Worm (Caenorhabditis elegans) whole organism, early embryonic: ENCODE results near the gene C46C2.3.

Experiments
- flt-1 ChIP-seq: fragments of 200-800 bp; sonication (Bioruptor generic); IDR thresholded peaks from 2 replicates; pipeline ENCODE4 v1.3.6; 2022; ENCODE audit warnings: missing genetic modification characterization, missing compliant biosample characterization
- tbx-37 ChIP-seq: fragments of 200-800 bp; sonication (Bioruptor generic); conservative IDR thresholded peaks from 2 replicates; pipeline ENCODE4 v1.3.6; 2022; ENCODE audit warnings: missing genetic modification reagents, missing genetic modification characterization, missing compliant biosample characterization

DNA sequence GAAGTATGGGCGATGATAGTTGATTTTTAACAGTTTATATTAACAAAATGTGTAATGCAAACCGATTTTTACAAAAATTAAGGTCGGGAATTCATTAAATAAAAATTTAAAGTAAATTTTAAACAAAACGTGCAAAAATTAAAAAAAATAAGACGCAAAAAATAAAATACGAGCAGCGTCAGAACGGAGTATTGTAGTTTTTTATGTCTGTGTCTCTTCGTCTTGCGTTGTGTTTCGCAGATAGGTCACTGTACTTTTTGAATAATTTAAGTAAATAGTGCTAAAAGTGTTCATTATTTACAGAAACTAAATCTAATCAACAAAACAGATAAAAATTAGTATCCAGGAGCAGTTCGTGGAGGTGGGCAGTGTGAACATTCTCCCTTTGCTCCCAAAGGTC lies 35.4 kb downstream of the C46C2.3 start:
- TF ChIP-seq flt-1 (GFP tag; lab: Robert Waterston, UW) (no peak), tbx-37 (GFP tag; lab: Robert Waterston, UW) (no peak)
